Fruit fly (Drosophila melanogaster): Measurements from ENCODE around the gene CG10011.

- TF ChIP-seq CG7045 (GFP tag; optimal IDR thresholded peaks at IDR 0.05) (no peak), Hr96 (GFP tag; optimal IDR thresholded peaks at IDR 0.05) (no peak), Clk (GFP tag; optimal IDR thresholded peaks at IDR 0.05) (no peak), toe (GFP tag; optimal IDR thresholded peaks at IDR 0.05) (no peak), CG7101 (tag; optimal IDR thresholded peaks at IDR 0.05) (no peak), cnc (optimal IDR thresholded peaks at IDR 0.05) (no peak)
Measured at dm6 chr3R:28670404-28670803, 35.5 kb upstream of the CG10011 start, which contains the start of gene Sid.

Measured in whole organism, adult.